Fruit fly (Drosophila melanogaster): ENCODE data around the gene alpha4GT1.

- no peak for TF ChIP-seq CG8301 (tag; optimal IDR thresholded peaks at IDR 0.05)
- TF ChIP-seq EcR (GFP tag; optimal IDR thresholded peaks at IDR 0.05): no peak
- no peak for TF ChIP-seq D1 (tag; optimal IDR thresholded peaks at IDR 0.05)
- TF ChIP-seq CG12605 (GFP tag; IDR thresholded peaks at IDR 0.05): peak; percentile 44; the same call in 1 of the 2 replicates
- no peak for TF ChIP-seq Pif1A (GFP tag; optimal IDR thresholded peaks at IDR 0.05)
- TF ChIP-seq CG14655 (GFP tag; optimal IDR thresholded peaks at IDR 0.05): no peak
Observed at dm6 chr2L:2976829-2977228, 46.1 kb downstream of the alpha4GT1 start, which contains the start of the genes CG9641 and CG3165.
